Fruit fly (Drosophila melanogaster): Measurements from ENCODE around the gene CG8997.

dm6 chr2L:13841508-13841907 is 3.6 kb downstream of the CG8997 start, which contains the start of gene CG33307:
- TF ChIP-seq CG4424 (GFP tag; optimal IDR thresholded peaks at IDR 0.05) (no peak), Spps (tag; optimal IDR thresholded peaks at IDR 0.05) (no peak), CG16779 (GFP tag; IDR thresholded peaks at IDR 0.05) (no peak), usp (GFP tag; optimal IDR thresholded peaks at IDR 0.05) (no peak), Side (GFP tag; optimal IDR thresholded peaks at IDR 0.05) (no peak)
